Worm (Caenorhabditis elegans) whole organism, young adult: ENCODE data around the gene irld-51.
A peak's percentile ranks its signal among the peaks of the same experiment; 100 is the strongest.

Experiments
- F22D6.2 ChIP-seq: sonication (generic microtip); optimal IDR thresholded peaks from 2 replicates; lab custom pipeline; 2016; ENCODE audit warnings: mild to moderate bottlenecking, missing genetic modification characterization, missing compliant biosample characterization
- Y95B8A.8 ChIP-seq: fragments of 200-800 bp; sonication (Bioruptor generic); IDR thresholded peaks from 2 replicates; pipeline ENCODE4 v1.3.6; 2022; ENCODE audit warnings: missing genetic modification reagents, missing genetic modification characterization, missing compliant biosample characterization
- akir-1 ChIP-seq: fragments of 200-800 bp; sonication (Bioruptor generic); optimal IDR thresholded peaks from 2 replicates; lab custom pipeline; 2018; ENCODE audit warnings: mild to moderate bottlenecking, missing genetic modification characterization, moderate library complexity, missing compliant biosample characterization
- ceh-91 ChIP-seq: fragments of 200-800 bp; sonication (Bioruptor generic); IDR thresholded peaks from 2 replicates; pipeline ENCODE4 v1.3.6; 2022; ENCODE audit warnings: missing genetic modification reagents, missing genetic modification characterization, missing compliant biosample characterization
- die-1 ChIP-seq: sonication (generic microtip); optimal IDR thresholded peaks from 2 replicates; lab custom pipeline; 2016; ENCODE audit warnings: missing genotype, mild to moderate bottlenecking, missing genetic modification characterization, missing compliant biosample characterization
- dpff-1 ChIP-seq: sonication (generic microtip); optimal IDR thresholded peaks from 2 replicates; lab custom pipeline; 2017; ENCODE audit warnings: mild to moderate bottlenecking, missing genetic modification characterization, missing compliant biosample characterization
- egl-44 ChIP-seq: fragments of 200-800 bp; sonication (Bioruptor generic); IDR thresholded peaks from 2 replicates; pipeline ENCODE4 v1.3.6; 2022; ENCODE audit warnings: missing genetic modification reagents, missing genetic modification characterization, missing compliant biosample characterization
- hlh-12 ChIP-seq: sonication (generic microtip); optimal IDR thresholded peaks from 2 replicates; lab custom pipeline; 2016; ENCODE audit warnings: missing genetic modification characterization, missing compliant biosample characterization
- hmg-1.2 ChIP-seq: fragments of 200-800 bp; sonication (Bioruptor generic); IDR thresholded peaks from 2 replicates; pipeline ENCODE4 v1.3.6; 2022; ENCODE audit warnings: missing genetic modification reagents, missing genetic modification characterization, missing compliant biosample characterization
- nfyb-1 ChIP-seq: fragments of 200-800 bp; sonication (Bioruptor generic); IDR thresholded peaks from 2 replicates; pipeline ENCODE4 v1.3.6; 2022; ENCODE audit warnings: missing genetic modification reagents, missing genetic modification characterization, missing compliant biosample characterization
- snpc-4 ChIP-seq, 5 experiments: fragments of 150-350 bp in 1 of 5; sonication (generic microtip) in 4 of 5; optimal IDR thresholded peaks; 2 replicates each; lab custom pipeline; 2014 to 2018; ENCODE audit warnings: missing genetic modification characterization in 5 of 5, missing biosample characterization in 3 of 5, antibody characterized with exemption in 2 of 5, mild to moderate bottlenecking in 2 of 5, missing compliant biosample characterization in 2 of 5, missing genotype in 2 of 5, moderate library complexity in 2 of 5, missing genetic modification reagents in 1 of 5
- ztf-6 ChIP-seq: fragments of 200-800 bp; sonication (Bioruptor generic); IDR thresholded peaks from 2 replicates; pipeline ENCODE4 v1.3.6; 2022; ENCODE audit warnings: missing genetic modification reagents, missing genetic modification characterization, missing compliant biosample characterization

ce11 chrII:2973940-2974402 lies 21.4 kb upstream of the irld-51 start:
- TF ChIP-seq hmg-1.2 (GFP tag; lab: Robert Waterston, UW), result peak; percentile 99
- peak; percentile 95 for TF ChIP-seq egl-44 (GFP tag; lab: Robert Waterston, UW)
- TF ChIP-seq ztf-6, result peak; percentile 58; the same call in 1 of the 2 replicates
- no peak for TF ChIP-seq snpc-4 (GFP tag; optimal IDR thresholded peaks at IDR 0.05; lab: Kevin White, UChicago)
- peak in 2 of 4 experiments; percentile 22 to 54 for TF ChIP-seq snpc-4 (tag; optimal IDR thresholded peaks at IDR 0.05; lab: Kevin White, UChicago)
- no peak for TF ChIP-seq ceh-91 (GFP tag; lab: Robert Waterston, UW)
- peak; percentile 73 for TF ChIP-seq akir-1 (GFP tag; lab: Kevin White, UChicago)
- peak; percentile 87 for TF ChIP-seq dpff-1 (tag; lab: Kevin White, UChicago)
- TF ChIP-seq Y95B8A.8 (GFP tag; lab: Robert Waterston, UW), result peak; percentile 85
- TF ChIP-seq nfyb-1, result peak; percentile 97
- TF ChIP-seq die-1 (tag; lab: Kevin White, UChicago), result no peak
- TF ChIP-seq F22D6.2, result peak; percentile 46
- no peak for TF ChIP-seq hlh-12
